Worm (Caenorhabditis elegans) whole organism, L3 larva: Measurements from ENCODE around the gene R03H10.5.
"Not testable (repeated sequence)": the region's sequence is repeated elsewhere in the genome, so short reads cannot be mapped to it uniquely, and the experiment has no call there.

Experiments
- aly-2 ChIP-seq: fragments of 150-350 bp; optimal IDR thresholded peaks from 2 replicates; lab custom pipeline; 2014; ENCODE audit warnings: missing biosample characterization, missing genetic modification characterization
- ceh-16 ChIP-seq: sonication (generic microtip); optimal IDR thresholded peaks from 2 replicates; lab custom pipeline; 2017; ENCODE audit warnings: missing biosample characterization, missing genetic modification characterization
- ceh-28 ChIP-seq: fragments of 150-350 bp; optimal IDR thresholded peaks from 2 replicates; lab custom pipeline; 2014; ENCODE audit warnings: missing biosample characterization, missing genetic modification reagents, missing genetic modification characterization
- ceh-82 ChIP-seq: fragments of 150-350 bp; optimal IDR thresholded peaks from 2 replicates; lab custom pipeline; 2014; ENCODE audit warnings: missing biosample characterization, missing genetic modification characterization
- ceh-9 ChIP-seq: sonication (generic microtip); optimal IDR thresholded peaks from 2 replicates; lab custom pipeline; 2018; ENCODE audit warnings: missing biosample characterization, missing genetic modification characterization
- daf-12 ChIP-seq: fragments of 150-350 bp; optimal IDR thresholded peaks from 2 replicates; lab custom pipeline; 2014; ENCODE audit warnings: missing biosample characterization, missing genetic modification reagents, missing genetic modification characterization
- egl-27 ChIP-seq: sonication (generic microtip); optimal IDR thresholded peaks from 4 replicates; lab custom pipeline; 2017; ENCODE audit warnings: missing biosample characterization, missing genetic modification reagents, missing genetic modification characterization
- elt-1 ChIP-seq: fragments of 150-350 bp; optimal IDR thresholded peaks from 2 replicates; lab custom pipeline; 2014; ENCODE audit warnings: missing biosample characterization, missing genetic modification characterization
- fkh-2 ChIP-seq: fragments of 150-350 bp; optimal IDR thresholded peaks from 2 replicates; lab custom pipeline; 2014; ENCODE audit warnings: missing biosample characterization, missing genetic modification reagents, missing genetic modification characterization
- jun-1 ChIP-seq: fragments of 150-350 bp; optimal IDR thresholded peaks from 2 replicates; lab custom pipeline; 2014; ENCODE audit warnings: missing biosample characterization, missing genetic modification reagents, missing genetic modification characterization
- lin-15B ChIP-seq: fragments of 150-350 bp; optimal IDR thresholded peaks from 2 replicates; lab custom pipeline; 2014; ENCODE audit warnings: missing biosample characterization, missing genetic modification characterization
- lin-39 ChIP-seq: fragments of 150-350 bp; optimal IDR thresholded peaks from 2 replicates; lab custom pipeline; 2018; ENCODE audit warnings: missing biosample characterization, missing genetic modification reagents, missing genetic modification characterization
- lsy-12 ChIP-seq: sonication (generic microtip); optimal IDR thresholded peaks from 2 replicates; lab custom pipeline; 2016; ENCODE audit warnings: mild to moderate bottlenecking, missing genetic modification characterization, missing compliant biosample characterization
- mdl-1 ChIP-seq: fragments of 150-350 bp; optimal IDR thresholded peaks from 2 replicates; lab custom pipeline; 2014; ENCODE audit warnings: missing biosample characterization, missing genetic modification characterization
- mml-1 ChIP-seq: fragments of 150-350 bp; sonication (generic microtip); optimal IDR thresholded peaks from 3 replicates; lab custom pipeline; 2014; ENCODE audit warnings: missing biosample characterization, missing genetic modification characterization
- nfya-1 ChIP-seq: sonication (generic microtip); optimal IDR thresholded peaks from 2 replicates; lab custom pipeline; 2017; ENCODE audit warnings: missing genetic modification characterization, mild to moderate bottlenecking, missing compliant biosample characterization, antibody characterized with exemption, moderate library complexity; ENCODE audit not compliant: insufficient read depth
- nhr-11 ChIP-seq: fragments of 150-350 bp; optimal IDR thresholded peaks from 2 replicates; lab custom pipeline; 2014; ENCODE audit warnings: missing biosample characterization, missing genetic modification characterization
- nhr-23 ChIP-seq: fragments of 150-350 bp; optimal IDR thresholded peaks from 2 replicates; lab custom pipeline; 2014; ENCODE audit warnings: missing biosample characterization, missing genetic modification reagents, missing genetic modification characterization
- nhr-25 ChIP-seq: sonication (generic microtip); optimal IDR thresholded peaks from 2 replicates; lab custom pipeline; 2017; ENCODE audit warnings: missing biosample characterization, missing genetic modification characterization
- nhr-43 ChIP-seq: sonication (generic microtip); optimal IDR thresholded peaks from 2 replicates; lab custom pipeline; 2016; ENCODE audit warnings: mild to moderate bottlenecking, missing genetic modification characterization, missing compliant biosample characterization; ENCODE audit not compliant: poor library complexity, severe bottlenecking
- nhr-67 ChIP-seq: fragments of 150-350 bp; optimal IDR thresholded peaks from 2 replicates; lab custom pipeline; 2014; ENCODE audit warnings: missing biosample characterization, missing genetic modification characterization
- nhr-77 ChIP-seq: fragments of 150-350 bp; optimal IDR thresholded peaks from 2 replicates; lab custom pipeline; 2014; ENCODE audit warnings: missing biosample characterization, missing genetic modification characterization
- pha-4 ChIP-seq: fragments of 150-350 bp; optimal IDR thresholded peaks from 2 replicates; lab custom pipeline; 2014; ENCODE audit warnings: missing biosample characterization, missing genetic modification reagents, missing genetic modification characterization
- pqm-1 ChIP-seq: fragments of 150-350 bp; optimal IDR thresholded peaks from 2 replicates; lab custom pipeline; 2017; ENCODE audit warnings: missing biosample characterization, missing genetic modification characterization, inconsistent platforms
- skn-1 ChIP-seq: fragments of 150-350 bp; optimal IDR thresholded peaks from 2 replicates; lab custom pipeline; 2014; ENCODE audit warnings: missing biosample characterization, missing genetic modification characterization
- snpc-4 ChIP-seq: fragments of 150-350 bp; optimal IDR thresholded peaks from 2 replicates; lab custom pipeline; 2014; ENCODE audit warnings: missing biosample characterization, missing genetic modification characterization
- unc-62 ChIP-seq: fragments of 150-350 bp; sonication (generic microtip); optimal IDR thresholded peaks from 4 replicates; lab custom pipeline; 2014; ENCODE audit warnings: missing biosample characterization, missing genetic modification reagents, missing genetic modification characterization
- ztf-11 ChIP-seq: fragments of 150-350 bp; optimal IDR thresholded peaks from 2 replicates; lab custom pipeline; 2014; ENCODE audit warnings: missing biosample characterization, missing genetic modification characterization

R03H10.5 gene

DNA sequence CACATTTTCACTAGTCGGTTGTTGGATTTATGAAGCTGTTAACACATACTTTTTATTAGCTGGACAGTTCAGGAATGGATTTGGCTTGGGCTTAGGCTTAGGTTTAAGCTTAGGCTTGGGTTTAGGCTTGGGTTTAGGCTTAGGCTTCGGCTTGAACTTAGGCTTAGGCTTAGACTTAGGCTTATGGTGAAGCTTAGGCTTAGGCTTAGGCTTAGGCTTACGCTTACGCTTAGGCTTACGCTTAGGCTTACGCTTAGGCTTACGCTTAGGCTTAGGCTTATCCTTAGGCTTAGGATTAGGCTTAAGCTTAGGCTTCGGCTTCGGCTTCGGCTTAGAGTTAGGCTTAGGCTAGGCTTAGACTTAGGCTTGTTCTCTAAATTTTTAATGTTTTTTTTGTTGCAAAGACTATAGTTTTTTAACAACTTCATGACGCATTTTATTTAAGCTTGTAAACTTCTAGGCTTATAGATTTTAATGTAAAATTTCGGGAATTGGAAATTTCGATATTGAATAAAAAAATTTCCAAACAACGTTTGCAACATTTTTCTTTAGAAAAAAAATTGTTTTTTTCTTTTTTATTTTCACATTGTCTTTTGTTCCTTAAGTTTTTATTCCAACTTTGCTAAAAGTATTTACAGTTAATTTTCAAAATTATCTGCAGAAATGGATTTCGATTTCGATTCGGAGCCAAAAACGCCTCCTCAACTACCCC lies 15.1 kb downstream of the R03H10.5 start, which contains the start of gene R03H10.2:
TSS of gene R03H10.2 (plus strand) at position 662 of the 712 bp plus-strand sequence.
- TF ChIP-seq fkh-2 (tag; lab: Kevin White, UChicago) = no peak
- TF ChIP-seq nhr-77 = no peak
- TF ChIP-seq mml-1 (tag; lab: Kevin White, UChicago) = no peak
- TF ChIP-seq nhr-67 (tag; lab: Kevin White, UChicago) = no peak
- no peak for TF ChIP-seq ceh-28 (tag; lab: Kevin White, UChicago)
- no peak for TF ChIP-seq ztf-11
- TF ChIP-seq pha-4 (tag; lab: Kevin White, UChicago) = no peak
- TF ChIP-seq lin-15B (tag; lab: Kevin White, UChicago) = no peak

DNA sequence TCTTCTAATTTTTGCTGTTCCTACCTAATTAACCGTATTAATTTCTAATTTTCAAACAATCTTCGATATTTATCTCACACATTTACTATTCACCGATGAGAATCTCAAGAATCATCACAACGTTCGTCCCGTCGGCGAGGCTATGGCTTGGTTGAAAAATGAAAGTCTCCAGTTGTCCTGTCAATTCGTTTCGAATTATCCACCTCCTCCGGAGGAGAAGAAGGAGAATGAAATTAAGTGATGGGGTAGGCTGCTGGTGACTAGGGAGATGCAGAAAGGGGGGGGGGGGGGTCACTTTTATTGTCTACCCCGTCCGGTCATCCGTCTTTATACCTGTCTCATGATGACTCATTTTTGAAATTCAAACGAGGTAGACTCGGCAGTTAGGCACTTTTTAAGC lies 17.5 kb downstream of the R03H10.5 start:
- TF ChIP-seq mdl-1 (no peak), pha-4 (tag; lab: Kevin White, UChicago) (no peak), mml-1 (tag; lab: Kevin White, UChicago) (no peak), lin-39 (tag; lab: Kevin White, UChicago) (no peak), pqm-1 (tag; lab: Kevin White, UChicago) (no peak), aly-2 (tag; lab: Kevin White, UChicago) (no peak), snpc-4 (tag; lab: Kevin White, UChicago) (no peak), ceh-9 (tag; lab: Kevin White, UChicago) (no peak), nhr-43 (tag; lab: Kevin White, UChicago) (no peak), egl-27 (tag; lab: Kevin White, UChicago) (no peak), nhr-11 (tag; lab: Kevin White, UChicago) (no peak), lsy-12 (no peak), ceh-16 (tag; lab: Kevin White, UChicago) (no peak), nhr-67 (tag; lab: Kevin White, UChicago) (no peak), unc-62 (GFP tag; lab: Kevin White, UChicago) (no peak)

DNA sequence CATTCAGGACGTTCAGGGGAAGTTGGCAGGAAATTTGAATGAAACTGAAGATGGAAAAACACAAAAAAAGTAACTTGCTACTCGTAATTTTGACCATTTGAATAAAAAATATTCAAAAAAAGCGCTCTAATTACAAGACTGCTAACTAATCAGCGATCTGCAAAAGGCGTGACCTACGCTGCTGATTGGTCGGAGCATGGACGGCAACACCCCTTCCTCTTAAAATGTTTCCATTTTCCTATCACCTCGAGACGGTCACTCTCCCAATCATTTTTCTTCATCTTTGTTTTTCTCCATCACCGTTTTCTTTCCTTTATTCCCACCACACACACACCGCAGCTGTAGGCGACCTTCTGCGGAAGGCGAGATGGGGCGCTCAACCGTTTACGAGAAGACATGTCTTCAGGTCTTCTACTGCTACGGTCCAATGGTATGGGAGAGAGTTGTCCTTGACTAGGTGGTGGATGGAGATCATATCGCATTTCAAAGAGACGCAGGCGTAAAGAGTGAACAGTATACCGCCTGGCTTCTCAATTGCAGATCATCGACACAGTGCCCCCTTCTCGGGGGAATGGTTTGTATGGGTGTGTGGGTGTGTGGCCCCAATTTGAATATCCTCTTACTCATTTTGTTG lies 18.8 kb downstream of the R03H10.5 start:
- peak; percentile 46 for TF ChIP-seq elt-1
- TF ChIP-seq skn-1 (tag; lab: Kevin White, UChicago) = no peak
- peak; percentile 94 for TF ChIP-seq nhr-25 (tag; lab: Kevin White, UChicago)
- TF ChIP-seq ceh-82 (tag; lab: Kevin White, UChicago) = no peak
- peak; percentile 67 for TF ChIP-seq nfya-1 (tag; lab: Kevin White, UChicago)
- peak; percentile 59 for TF ChIP-seq nhr-23 (tag; lab: Kevin White, UChicago)

DNA sequence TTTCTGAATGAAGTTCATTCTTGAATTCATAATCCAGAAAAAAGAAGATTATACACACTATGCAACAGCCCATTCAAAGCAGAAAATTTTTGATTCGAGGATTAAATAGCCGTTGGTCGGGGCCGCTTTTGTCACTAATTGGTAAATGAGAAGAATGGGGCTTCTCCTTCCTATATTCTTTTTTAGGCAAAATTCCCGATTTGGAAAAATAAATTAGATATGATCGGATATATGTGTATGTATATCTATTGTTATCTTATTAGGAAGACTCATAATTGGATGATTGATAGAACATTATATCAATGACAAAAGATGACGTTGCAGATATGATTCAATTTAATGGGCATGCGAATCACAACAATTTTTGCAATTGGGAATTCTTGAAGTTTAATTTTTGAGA lies 20.2 kb downstream of the R03H10.5 start:
- TF ChIP-seq fkh-2 (tag; lab: Kevin White, UChicago) (no peak), nhr-43 (tag; lab: Kevin White, UChicago) (peak; percentile 6)

DNA sequence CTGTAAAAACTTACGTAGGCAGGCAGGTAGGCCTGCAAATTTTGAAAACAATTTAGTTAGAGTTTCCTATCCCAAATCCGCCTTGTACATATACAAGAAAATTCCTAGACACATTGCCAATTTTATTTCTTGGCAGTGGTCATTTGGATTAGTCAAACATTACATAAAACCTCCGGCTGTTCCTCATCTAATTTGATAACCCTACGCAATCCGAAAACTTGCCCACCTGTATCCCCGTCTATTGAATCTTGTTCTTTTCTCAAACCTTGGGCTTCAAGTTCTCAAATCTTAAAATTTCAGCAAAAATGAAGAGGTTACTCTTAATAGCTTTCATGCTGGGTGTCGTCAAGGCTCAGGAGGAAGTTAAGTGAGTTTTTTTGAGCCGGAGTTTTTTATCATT lies 24.4 kb downstream of the R03H10.5 start, which contains the start of gene F56D3.1:
TSS of gene F56D3.1 (plus strand) at position 301 of the 400 bp plus-strand sequence.
- no peak for TF ChIP-seq elt-1
- no peak for TF ChIP-seq jun-1 (tag; lab: Kevin White, UChicago)

DNA sequence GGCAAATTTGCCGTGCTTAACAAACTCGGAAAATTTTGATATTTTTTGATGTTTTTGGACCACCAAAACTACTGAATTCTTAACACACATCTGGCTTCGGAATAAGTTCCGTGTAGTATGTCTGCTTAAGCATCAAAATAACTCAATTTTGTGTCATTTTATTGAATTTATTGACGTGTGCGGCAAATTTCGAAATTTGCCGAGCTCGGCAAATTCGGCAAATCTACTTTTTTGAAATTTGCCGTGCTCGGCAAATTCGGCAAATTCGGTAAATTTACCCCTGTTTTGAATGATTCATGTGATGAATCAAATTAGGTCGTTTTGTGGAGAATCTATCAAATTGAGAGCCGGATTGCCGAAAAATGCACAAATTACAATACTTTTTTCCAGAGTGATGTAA lies 35.1 kb downstream of the R03H10.5 start, which contains the start of gene ast-1:
TSS of gene ast-1 (minus strand) at position 101 of the 400 bp plus-strand sequence.
- not testable (repeated sequence) for TF ChIP-seq nhr-25, daf-12, ceh-28 (tag; lab: Kevin White, UChicago)
